Fruit fly (Drosophila melanogaster): ENCODE results near the gene tin.

The tin gene

DNA sequence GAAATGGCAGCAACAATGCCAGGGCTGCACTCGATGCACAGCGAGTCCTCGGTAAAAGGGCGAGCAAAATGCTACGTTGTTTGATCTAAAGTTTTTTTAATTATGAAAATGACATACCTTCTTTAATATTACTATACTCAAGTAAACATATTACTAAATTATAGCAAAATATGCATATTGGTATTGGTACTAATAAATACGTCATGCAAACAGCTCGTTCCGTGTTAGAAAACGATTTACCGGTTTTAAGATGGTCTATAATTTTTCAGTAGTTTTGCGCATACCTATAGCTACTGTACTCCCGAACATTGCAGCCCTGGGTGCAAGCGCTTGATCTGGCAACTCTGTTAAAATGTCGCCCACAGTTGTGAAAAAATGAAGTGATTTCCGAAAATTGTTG, 13.5 kb upstream of the tin start (continued):
- TF ChIP-seq CG15336 (GFP tag; IDR thresholded peaks at IDR 0.05) (peak; percentile 92), CG34406 (GFP tag; optimal IDR thresholded peaks at IDR 0.05) (peak; percentile 94), dac (GFP tag; optimal IDR thresholded peaks at IDR 0.05) (no peak), Eip78C (GFP tag) (peak; percentile 99), CG11762 (GFP tag; optimal IDR thresholded peaks at IDR 0.05; ENCODE audit: insufficient read depth) (peak; percentile 93), CG6163 (GFP tag; IDR thresholded peaks at IDR 0.05) (no peak; the same call in 1 of the 3 replicates), topi (GFP tag; optimal IDR thresholded peaks at IDR 0.05) (peak; percentile 96), Hr39 (GFP tag; optimal IDR thresholded peaks at IDR 0.05) (peak; percentile 98), fd85E (GFP tag; optimal IDR thresholded peaks at IDR 0.05) (peak; percentile 85), pdm3 (GFP tag; optimal IDR thresholded peaks at IDR 0.05) (peak; percentile 98), CG11902 (GFP tag; optimal IDR thresholded peaks at IDR 0.05) (peak; percentile 98), CG1621 (tag; optimal IDR thresholded peaks at IDR 0.05) (peak; percentile 90), Hr38 (GFP tag; optimal IDR thresholded peaks at IDR 0.05) (peak; percentile 43), salr (GFP tag; optimal IDR thresholded peaks at IDR 0.05) (peak in 1 of 2 experiments; percentile 87), cyc (GFP tag; optimal IDR thresholded peaks at IDR 0.05) (peak; percentile 98), CG31627 (GFP tag; optimal IDR thresholded peaks at IDR 0.05) (peak; percentile 98), CG4318 (GFP tag; optimal IDR thresholded peaks at IDR 0.05) (peak; percentile 94), Met (GFP tag; optimal IDR thresholded peaks at IDR 0.05) (peak; percentile 97), net (GFP tag; optimal IDR thresholded peaks at IDR 0.05) (no peak), OdsH (GFP tag; optimal IDR thresholded peaks at IDR 0.05) (peak; percentile 98), Sox15 (GFP tag; optimal IDR thresholded peaks at IDR 0.05) (peak; percentile 97), CG32006 (GFP tag; optimal IDR thresholded peaks at IDR 0.05) (peak; percentile 97), acj6 (GFP tag; optimal IDR thresholded peaks at IDR 0.05) (peak; percentile 98), CG16779 (tag; optimal IDR thresholded peaks at IDR 0.05) (no peak), CG8319 (GFP tag; optimal IDR thresholded peaks at IDR 0.05) (peak; percentile 97), CG8119 (GFP tag; IDR thresholded peaks at IDR 0.05) (peak; percentile 94), Blimp-1 (GFP tag; optimal IDR thresholded peaks at IDR 0.05) (peak; percentile 91), spab (GFP tag; optimal IDR thresholded peaks at IDR 0.05) (peak; percentile 91), esn (GFP tag; optimal IDR thresholded peaks at IDR 0.05) (peak; percentile 98), ss (GFP tag; optimal IDR thresholded peaks at IDR 0.05) (peak in 1 of 2 experiments; percentile 95), CG6792 (GFP tag; optimal IDR thresholded peaks at IDR 0.05) (peak; percentile 95), svp (GFP tag) (peak; percentile 99), Ets21C (GFP tag; optimal IDR thresholded peaks at IDR 0.05) (peak; percentile 96), dsx (GFP tag; optimal IDR thresholded peaks at IDR 0.05; ENCODE audit: poor library complexity, severe bottlenecking) (peak; percentile 89), Lpt (GFP tag; optimal IDR thresholded peaks at IDR 0.05) (peak; percentile 93)

DNA sequence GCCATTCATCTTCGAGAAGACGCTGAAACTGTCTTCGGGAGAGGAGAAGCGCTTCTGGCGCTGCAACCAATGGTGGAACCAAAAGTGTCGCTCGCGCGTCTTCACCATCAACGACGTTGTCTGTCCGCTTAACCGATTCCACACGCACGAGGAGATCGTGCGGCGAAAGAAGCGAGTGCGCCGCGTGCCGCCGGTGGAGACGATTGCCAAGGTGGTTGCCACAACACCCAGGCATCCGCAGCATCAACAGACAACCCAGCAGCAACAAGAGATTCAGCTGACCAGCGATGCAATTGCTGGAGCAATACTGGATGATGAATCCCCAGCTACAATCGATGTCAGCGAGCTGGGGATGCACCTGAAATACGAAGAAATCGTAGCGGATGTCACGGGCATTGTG, 10.3 kb upstream of the tin start:
- no peak for TF ChIP-seq CG16779 (tag; optimal IDR thresholded peaks at IDR 0.05)
- TF ChIP-seq Sox14 (GFP tag; optimal IDR thresholded peaks at IDR 0.05), result no peak
- no peak for TF ChIP-seq Eip93F (GFP tag; optimal IDR thresholded peaks at IDR 0.05)
- TF ChIP-seq CG11294 (GFP tag; IDR thresholded peaks at IDR 0.05), result peak; percentile 32; the same call in 1 of the 2 replicates
- TF ChIP-seq Met (GFP tag; optimal IDR thresholded peaks at IDR 0.05), result no peak
- TF ChIP-seq spab (GFP tag; optimal IDR thresholded peaks at IDR 0.05), result no peak
- TF ChIP-seq Hr39 (GFP tag; optimal IDR thresholded peaks at IDR 0.05), result no peak
